Worm (Caenorhabditis elegans): ENCODE measurements around the gene F41G4.13.

F41G4.13 gene

ce11 chrX:16796826-16797225, 37.8 kb downstream of the F41G4.13 start (continued):
- no peak for TF ChIP-seq ZK546.5 (tag; optimal IDR thresholded peaks at IDR 0.05)
- TF ChIP-seq ctbp-1 (GFP tag; IDR thresholded peaks at IDR 0.05): peak; percentile 95
- TF ChIP-seq nhr-48 (tag; optimal IDR thresholded peaks at IDR 0.05): peak; percentile 81
- TF ChIP-seq dmd-6 (GFP tag; IDR thresholded peaks at IDR 0.05): peak; percentile 95
- TF ChIP-seq nhr-77 (tag; optimal IDR thresholded peaks at IDR 0.05): peak; percentile 81
- no peak for TF ChIP-seq madf-5 (GFP tag; IDR thresholded peaks at IDR 0.05)
- no peak for TF ChIP-seq nhr-6 (tag; optimal IDR thresholded peaks at IDR 0.05)
- TF ChIP-seq zfp-3 (GFP tag; conservative IDR thresholded peaks at IDR 0.05): peak; percentile 64; the same call in 1 of the 2 replicates
- TF ChIP-seq nhr-102 (tag; optimal IDR thresholded peaks at IDR 0.05): peak; percentile 73
- TF ChIP-seq D1046.2 (GFP tag; IDR thresholded peaks at IDR 0.05): 0 out of 2 replicates have a peak, but pooled peaks have one; percentile 26
- peak; percentile 48 for TF ChIP-seq dpl-1 (GFP tag; optimal IDR thresholded peaks at IDR 0.05)
- TF ChIP-seq snpc-1.2 (GFP tag; IDR thresholded peaks at IDR 0.05): no peak
- peak in 1 of 2 experiments; percentile 100 for TF ChIP-seq unc-62 (GFP tag; optimal IDR thresholded peaks at IDR 0.05 in 1 of 2)
- no peak for TF ChIP-seq unc-62 (tag; optimal IDR thresholded peaks at IDR 0.05)
- TF ChIP-seq R02D3.7 (tag; optimal IDR thresholded peaks at IDR 0.05): no peak
- TF ChIP-seq madf-9 (GFP tag; conservative IDR thresholded peaks at IDR 0.05): no peak
- TF ChIP-seq ceh-28 (tag; optimal IDR thresholded peaks at IDR 0.05): no peak
- TF ChIP-seq lsy-2 (tag; optimal IDR thresholded peaks at IDR 0.05): peak; percentile 69 to 89
- TF ChIP-seq lin-38 (GFP tag; IDR thresholded peaks at IDR 0.05): peak; percentile 41; the same call in 1 of the 2 replicates
- no peak for TF ChIP-seq unc-39 (tag; optimal IDR thresholded peaks at IDR 0.05)
- TF ChIP-seq mxl-2 (GFP tag; conservative IDR thresholded peaks at IDR 0.05): peak; percentile 84
- peak; percentile 61 for TF ChIP-seq skn-1 (tag; optimal IDR thresholded peaks at IDR 0.05)
- peak; percentile 17 for TF ChIP-seq jun-1 (tag; optimal IDR thresholded peaks at IDR 0.05)
- no peak for TF ChIP-seq Y5F2A.4 (GFP tag; optimal IDR thresholded peaks at IDR 0.05)
- peak; percentile 66 for TF ChIP-seq saeg-2 (GFP tag; IDR thresholded peaks at IDR 0.05)
- peak; percentile 98 for TF ChIP-seq nhr-11 (tag; optimal IDR thresholded peaks at IDR 0.05)
- peak; percentile 63 for TF ChIP-seq nhr-10 (tag; optimal IDR thresholded peaks at IDR 0.05)
- no peak for TF ChIP-seq Y75B8A.6 (GFP tag; IDR thresholded peaks at IDR 0.05)
- no peak for TF ChIP-seq F49E8.2 (tag; optimal IDR thresholded peaks at IDR 0.05; ENCODE audit: borderline replicate concordance)
- peak; percentile 76 to 98 for TF ChIP-seq hif-1 (tag; optimal IDR thresholded peaks at IDR 0.05)
- peak; percentile 95 for TF ChIP-seq fkh-10 (GFP tag; optimal IDR thresholded peaks at IDR 0.05)
- TF ChIP-seq daf-12 (tag; optimal IDR thresholded peaks at IDR 0.05): no peak
- no peak for TF ChIP-seq unc-130 (GFP tag; optimal IDR thresholded peaks at IDR 0.05)
- no peak for TF ChIP-seq fos-1 (tag; optimal IDR thresholded peaks at IDR 0.05)
- peak; percentile 25 for TF ChIP-seq zag-1 (tag; optimal IDR thresholded peaks at IDR 0.05)
- TF ChIP-seq Y105C5A.15 (GFP tag; IDR thresholded peaks at IDR 0.05): no peak
- no peak for TF ChIP-seq cey-2 (tag; optimal IDR thresholded peaks at IDR 0.05; ENCODE audit: borderline replicate concordance, insufficient read depth)
- TF ChIP-seq mdt-29 (GFP tag; IDR thresholded peaks at IDR 0.05): peak; percentile 84
- no peak for TF ChIP-seq nhr-41 (GFP tag; IDR thresholded peaks at IDR 0.05)
- no peak for TF ChIP-seq daf-19 (GFP tag; conservative IDR thresholded peaks at IDR 0.05)
- TF ChIP-seq ama-1 (optimal IDR thresholded peaks at IDR 0.05): peak; percentile 37
- no peak for TF ChIP-seq dmd-9 (GFP tag; IDR thresholded peaks at IDR 0.05)
- TF ChIP-seq nhr-42 (GFP tag; IDR thresholded peaks at IDR 0.05): peak; percentile 73; the same call in 1 of the 2 replicates
- no peak for TF ChIP-seq ceh-44 (GFP tag; IDR thresholded peaks at IDR 0.05)
- TF ChIP-seq mxl-3 (GFP tag; optimal IDR thresholded peaks at IDR 0.05): peak; percentile 97
- peak; percentile 96 for TF ChIP-seq nhr-28 (tag; optimal IDR thresholded peaks at IDR 0.05)
- TF ChIP-seq duxl-1 (tag; optimal IDR thresholded peaks at IDR 0.05; ENCODE audit: poor library complexity): peak; percentile 42
- peak; percentile 44 for TF ChIP-seq spr-1 (tag; optimal IDR thresholded peaks at IDR 0.05)
- TF ChIP-seq ceh-82 (tag; optimal IDR thresholded peaks at IDR 0.05): no peak
- TF ChIP-seq tra-1 (GFP tag; IDR thresholded peaks at IDR 0.05): peak; percentile 75
- no peak for TF ChIP-seq nhr-76 (tag; optimal IDR thresholded peaks at IDR 0.05)
- no peak for TF ChIP-seq lim-7 (GFP tag; IDR thresholded peaks at IDR 0.05)
